Fruit fly (Drosophila melanogaster) whole organism, embryonic: ENCODE data around the gene CG32639.

Source experiments
- Asciz ChIP-seq: fragments of 200-800 bp; sonication (Bioruptor generic); optimal IDR thresholded peaks from 2 replicates; lab custom pipeline; 2017; ENCODE audit warnings: missing biosample characterization, mild to moderate bottlenecking, missing genetic modification characterization, missing genetic modification reagents
- CG10565 ChIP-seq: fragments of 200-800 bp; sonication (Bioruptor generic); optimal IDR thresholded peaks from 3 replicates; lab custom pipeline; 2016; ENCODE audit warnings: missing biosample characterization, mild to moderate bottlenecking, missing genetic modification characterization
- CG11247 ChIP-seq: fragments of 200-800 bp; sonication (Bioruptor generic); IDR thresholded peaks from 2 replicates; pipeline ENCODE4 v1.3.6; 2022; ENCODE audit warnings: missing biosample characterization, missing genetic modification characterization
- CG1233 ChIP-seq: fragments of 200-800 bp; sonication (Bioruptor generic); optimal IDR thresholded peaks from 4 replicates; lab custom pipeline; 2018; ENCODE audit warnings: missing biosample characterization, mild to moderate bottlenecking, missing genetic modification characterization
- CG12391 ChIP-seq: fragments of 200-800 bp; sonication (Bioruptor generic); optimal IDR thresholded peaks from 3 replicates; lab custom pipeline; 2018; ENCODE audit warnings: missing biosample characterization, mild to moderate bottlenecking, missing genetic modification characterization, moderate library complexity
- CG14860 ChIP-seq: fragments of 200-800 bp; sonication (Bioruptor generic); IDR thresholded peaks from 3 replicates; pipeline ENCODE4 v1.3.6; 2022; ENCODE audit warnings: missing biosample characterization, missing genetic modification characterization; ENCODE audit not compliant: partially characterized antibody
- CG15269 ChIP-seq: fragments of 200-800 bp; sonication (Bioruptor generic); optimal IDR thresholded peaks from 2 replicates; lab custom pipeline; 2018; ENCODE audit warnings: missing biosample characterization, mild to moderate bottlenecking, missing genetic modification characterization, moderate library complexity
- CG15601 ChIP-seq: fragments of 200-800 bp; sonication (Bioruptor generic); optimal IDR thresholded peaks from 3 replicates; lab custom pipeline; 2019; ENCODE audit warnings: missing biosample characterization, mild to moderate bottlenecking, missing genetic modification characterization, moderate library complexity
- CG18011 ChIP-seq: fragments of 200-800 bp; sonication (Bioruptor generic); optimal IDR thresholded peaks from 2 replicates; lab custom pipeline; 2017; ENCODE audit warnings: missing biosample characterization, missing genetic modification characterization, mild to moderate bottlenecking, moderate library complexity, missing genotype
- CG18476 ChIP-seq: fragments of 200-800 bp; sonication (Bioruptor generic); optimal IDR thresholded peaks from 2 replicates; lab custom pipeline; 2016; ENCODE audit warnings: missing biosample characterization, mild to moderate bottlenecking, missing genetic modification characterization
- CG2116 ChIP-seq: fragments of 200-800 bp; sonication (Bioruptor generic); optimal IDR thresholded peaks from 3 replicates; lab custom pipeline; 2018; ENCODE audit warnings: missing biosample characterization, mild to moderate bottlenecking, missing genetic modification characterization
- CG2712 ChIP-seq: fragments of 200-800 bp; optimal IDR thresholded peaks from 3 replicates; lab custom pipeline; 2019; ENCODE audit warnings: missing biosample characterization, mild to moderate bottlenecking, missing genetic modification characterization, moderate library complexity
- CG2889 ChIP-seq: fragments of 200-800 bp; sonication (Bioruptor generic); IDR thresholded peaks from 3 replicates; pipeline ENCODE4 v1.3.6; 2022; ENCODE audit warnings: missing biosample characterization, missing genetic modification characterization
- CG31441 ChIP-seq: fragments of 200-800 bp; sonication (Bioruptor generic); IDR thresholded peaks from 2 replicates; pipeline ENCODE4 v1.3.6; 2022; ENCODE audit warnings: missing biosample characterization, missing genetic modification characterization
- CG32772 ChIP-seq: fragments of 200-800 bp; sonication (Bioruptor generic); IDR thresholded peaks from 2 replicates; pipeline ENCODE4 v1.3.6; 2022; ENCODE audit warnings: missing biosample characterization, missing genetic modification characterization
- CG33557 ChIP-seq: fragments of 200-800 bp; sonication (Bioruptor generic); optimal IDR thresholded peaks from 2 replicates; lab custom pipeline; 2019; ENCODE audit warnings: missing biosample characterization, mild to moderate bottlenecking, missing genetic modification characterization, moderate library complexity
- CG34376 ChIP-seq: fragments of 200-800 bp; sonication (Bioruptor generic); optimal IDR thresholded peaks from 2 replicates; lab custom pipeline; 2018; ENCODE audit warnings: missing biosample characterization, mild to moderate bottlenecking, missing genetic modification characterization
- CG5180 ChIP-seq: fragments of 200-800 bp; sonication (Bioruptor generic); optimal IDR thresholded peaks from 3 replicates; lab custom pipeline; 2017; ENCODE audit warnings: missing biosample characterization, missing genetic modification characterization, mild to moderate bottlenecking, moderate library complexity, missing genetic modification reagents
- CG6683 ChIP-seq: fragments of 200-800 bp; sonication (Bioruptor generic); optimal IDR thresholded peaks from 2 replicates; lab custom pipeline; 2017; ENCODE audit warnings: missing biosample characterization, mild to moderate bottlenecking, missing genetic modification characterization, missing genetic modification reagents
- CG6813 ChIP-seq: fragments of 200-800 bp; sonication (Bioruptor generic); optimal IDR thresholded peaks from 2 replicates; lab custom pipeline; 2017; ENCODE audit warnings: missing biosample characterization, missing genetic modification characterization, mild to moderate bottlenecking, moderate library complexity, missing genetic modification reagents
- CG7928 ChIP-seq: fragments of 200-800 bp; sonication (Bioruptor generic); optimal IDR thresholded peaks from 2 replicates; lab custom pipeline; 2017; ENCODE audit warnings: missing biosample characterization, mild to moderate bottlenecking, missing genetic modification characterization
- CG7987 ChIP-seq: fragments of 200-800 bp; sonication (Bioruptor generic); optimal IDR thresholded peaks from 2 replicates; lab custom pipeline; 2018; ENCODE audit warnings: missing biosample characterization, mild to moderate bottlenecking, missing genetic modification characterization, moderate library complexity
- Camta ChIP-seq: fragments of 200-800 bp; sonication (Bioruptor generic); optimal IDR thresholded peaks from 2 replicates; lab custom pipeline; 2016; ENCODE audit warnings: missing biosample characterization, missing genetic modification characterization
- Dref ChIP-seq: fragments of 200-800 bp; sonication (Bioruptor generic); IDR thresholded peaks from 2 replicates; pipeline ENCODE4 v1.3.6; 2022; ENCODE audit warnings: missing biosample characterization, missing genetic modification characterization
- Meics ChIP-seq: fragments of 200-800 bp; sonication (Bioruptor generic); optimal IDR thresholded peaks from 2 replicates; lab custom pipeline; 2017; ENCODE audit warnings: missing biosample characterization, mild to moderate bottlenecking, missing genetic modification characterization
- NC2α ChIP-seq: fragments of 200-800 bp; sonication (Bioruptor generic); optimal IDR thresholded peaks from 2 replicates; lab custom pipeline; 2016; ENCODE audit warnings: missing biosample characterization, missing genetic modification characterization
- NfI ChIP-seq: fragments of 200-800 bp; sonication (Bioruptor generic); optimal IDR thresholded peaks from 3 replicates; lab custom pipeline; 2018; ENCODE audit warnings: missing biosample characterization, mild to moderate bottlenecking, missing genetic modification characterization, moderate library complexity
- Ptx1 ChIP-seq: fragments of 200-800 bp; sonication (Bioruptor generic); IDR thresholded peaks from 2 replicates; pipeline ENCODE4 v1.3.6; 2022; ENCODE audit warnings: missing biosample characterization, missing genetic modification characterization
- Sin3A ChIP-seq: fragments of >200 bp; optimal IDR thresholded peaks from 2 replicates; lab custom pipeline; 2018
- Six4 ChIP-seq: fragments of 200-800 bp; sonication (Bioruptor generic); optimal IDR thresholded peaks from 2 replicates; lab custom pipeline; 2016; ENCODE audit warnings: missing biosample characterization, missing genetic modification characterization
- Spps ChIP-seq: fragments of 200-800 bp; sonication (Bioruptor generic); optimal IDR thresholded peaks from 2 replicates; lab custom pipeline; 2018; ENCODE audit warnings: missing biosample characterization, mild to moderate bottlenecking, missing genetic modification characterization
- YL-1 ChIP-seq: fragments of 200-800 bp; sonication (Bioruptor generic); optimal IDR thresholded peaks from 3 replicates; lab custom pipeline; 2017; ENCODE audit warnings: missing biosample characterization, mild to moderate bottlenecking, missing genetic modification characterization
- aop ChIP-seq: fragments of 200-800 bp; sonication (Bioruptor generic); IDR thresholded peaks from 2 replicates; pipeline ENCODE4 v1.3.6; 2022; ENCODE audit warnings: missing biosample characterization, missing genetic modification characterization
- chn ChIP-seq: fragments of 200-800 bp; sonication (Bioruptor generic); optimal IDR thresholded peaks from 2 replicates; lab custom pipeline; 2016; ENCODE audit warnings: missing biosample characterization, missing genetic modification characterization
- crc ChIP-seq: fragments of 200-800 bp; sonication (Bioruptor generic); optimal IDR thresholded peaks from 2 replicates; lab custom pipeline; 2016; ENCODE audit warnings: missing biosample characterization, missing genetic modification characterization
- cwo ChIP-seq: fragments of 200-800 bp; sonication (Bioruptor generic); optimal IDR thresholded peaks from 3 replicates; lab custom pipeline; 2017; ENCODE audit warnings: missing biosample characterization, missing genetic modification characterization, mild to moderate bottlenecking, moderate library complexity, missing genetic modification reagents
- dan ChIP-seq: fragments of 200-800 bp; sonication (Bioruptor generic); IDR thresholded peaks from 2 replicates; pipeline ENCODE4 v1.3.6; 2022; ENCODE audit warnings: missing biosample characterization, missing genetic modification characterization
- dmrt99B ChIP-seq: fragments of 200-800 bp; sonication (Bioruptor generic); optimal IDR thresholded peaks from 2 replicates; lab custom pipeline; 2018; ENCODE audit warnings: missing biosample characterization, mild to moderate bottlenecking, missing genetic modification characterization, moderate library complexity
- dysf ChIP-seq: fragments of 200-800 bp; sonication (Bioruptor generic); IDR thresholded peaks from 3 replicates; pipeline ENCODE4 v1.3.6; 2022; ENCODE audit warnings: missing biosample characterization, missing genetic modification characterization
- exex ChIP-seq: fragments of 200-800 bp; sonication (Bioruptor generic); optimal IDR thresholded peaks from 4 replicates; lab custom pipeline; 2018; ENCODE audit warnings: missing biosample characterization, mild to moderate bottlenecking, missing genetic modification characterization, moderate library complexity
- gsb-n ChIP-seq: fragments of 200-800 bp; sonication (Bioruptor generic); optimal IDR thresholded peaks from 3 replicates; lab custom pipeline; 2018; ENCODE audit warnings: missing biosample characterization, mild to moderate bottlenecking, missing genetic modification characterization
- hth ChIP-seq: fragments of >200 bp; optimal IDR thresholded peaks from 2 replicates; lab custom pipeline; 2017; ENCODE audit warnings: inconsistent platforms
- jumu ChIP-seq: fragments of 200-800 bp; sonication (Bioruptor generic); optimal IDR thresholded peaks from 3 replicates; lab custom pipeline; 2016; ENCODE audit warnings: missing biosample characterization, missing genetic modification characterization
- lab ChIP-seq: fragments of 200-800 bp; sonication (Bioruptor generic); optimal IDR thresholded peaks from 3 replicates; lab custom pipeline; 2017; ENCODE audit warnings: missing biosample characterization, missing genetic modification characterization, mild to moderate bottlenecking, moderate library complexity, missing genetic modification reagents
- pnt ChIP-seq: fragments of 200-800 bp; sonication (Bioruptor generic); optimal IDR thresholded peaks from 3 replicates; lab custom pipeline; 2016; ENCODE audit warnings: missing biosample characterization, missing genetic modification characterization
- row ChIP-seq: fragments of 200-800 bp; sonication (Bioruptor generic); IDR thresholded peaks from 3 replicates; pipeline ENCODE4 v1.3.6; 2022; ENCODE audit warnings: missing biosample characterization, missing genetic modification characterization
- sd ChIP-seq: fragments of 200-800 bp; sonication (Bioruptor generic); optimal IDR thresholded peaks from 3 replicates; lab custom pipeline; 2018; ENCODE audit warnings: missing biosample characterization, mild to moderate bottlenecking, missing genetic modification characterization, moderate library complexity
- stc ChIP-seq: fragments of 200-800 bp; sonication (Bioruptor generic); IDR thresholded peaks from 2 replicates; pipeline ENCODE4 v1.3.6; 2022; ENCODE audit warnings: missing biosample characterization, missing genetic modification characterization
- toy ChIP-seq: fragments of 200-800 bp; sonication (Bioruptor generic); IDR thresholded peaks from 2 replicates; pipeline ENCODE4 v1.3.6; 2022; ENCODE audit warnings: missing biosample characterization, missing genetic modification characterization
- vvl ChIP-seq: fragments of 200-800 bp; sonication (Bioruptor generic); IDR thresholded peaks from 2 replicates; pipeline ENCODE4 v1.3.6; 2022; ENCODE audit warnings: missing biosample characterization, missing genetic modification characterization
- z ChIP-seq: fragments of 200-800 bp; sonication (Bioruptor generic); IDR thresholded peaks from 3 replicates; pipeline ENCODE4 v1.3.6; 2022; ENCODE audit warnings: missing biosample characterization, missing genetic modification characterization
- zfh1 ChIP-seq: fragments of 200-800 bp; sonication (Bioruptor generic); IDR thresholded peaks from 3 replicates; pipeline ENCODE4 v1.3.6; 2022; ENCODE audit warnings: missing biosample characterization, missing genetic modification characterization

CG32639 gene

dm6 chrX:13244462-13244861, 8.1 kb upstream of the CG32639 start (continued):
- no peak for TF ChIP-seq CG6813 (GFP tag; lab: Kevin White, UChicago)
- peak; percentile 42; the same call in 1 of the 2 replicates for TF ChIP-seq stc (GFP tag; lab: Robert Waterston, UW)
- no peak for TF ChIP-seq NC2α (GFP tag; lab: Kevin White, UChicago)
- peak; percentile 7; the same call in 1 of the 2 replicates for TF ChIP-seq CG32772 (GFP tag; lab: Robert Waterston, UW)
- TF ChIP-seq CG10565, result no peak
- no peak for TF ChIP-seq gsb-n (tag; lab: Kevin White, UChicago)
- TF ChIP-seq crc (GFP tag; lab: Kevin White, UChicago), result no peak
- no peak for TF ChIP-seq CG2116 (GFP tag; lab: Kevin White, UChicago)
- no peak for TF ChIP-seq CG33557 (GFP tag; lab: Kevin White, UChicago)
- peak; percentile 20 for TF ChIP-seq CG2712 (tag; lab: Kevin White, UChicago)
- no peak for TF ChIP-seq Camta (GFP tag; lab: Kevin White, UChicago)
- peak; percentile 35; the same call in 1 of the 2 replicates for TF ChIP-seq Ptx1
- TF ChIP-seq Asciz (GFP tag; lab: Kevin White, UChicago), result no peak
- TF ChIP-seq Six4, result no peak
- TF ChIP-seq CG6683, result no peak
- TF ChIP-seq dmrt99B (tag; lab: Kevin White, UChicago), result peak; percentile 56
- no peak for TF ChIP-seq lab
- TF ChIP-seq CG7987 (GFP tag; lab: Kevin White, UChicago), result no peak
- TF ChIP-seq Spps (tag; lab: Kevin White, UChicago), result no peak
- no peak for TF ChIP-seq NfI
- TF ChIP-seq vvl (GFP tag; lab: Robert Waterston, UW), result no peak
- TF ChIP-seq CG15601 (tag; lab: Kevin White, UChicago), result no peak
- no peak for TF ChIP-seq jumu (GFP tag; lab: Kevin White, UChicago)
- no peak for TF ChIP-seq z (GFP tag; lab: Robert Waterston, UW)
- TF ChIP-seq chn, result no peak
- TF ChIP-seq CG14860, result no peak
- TF ChIP-seq CG12391 (tag; lab: Kevin White, UChicago), result peak; percentile 15
- peak; percentile 6; the same call in 1 of the 3 replicates for TF ChIP-seq dysf (GFP tag; lab: Robert Waterston, UW)
- TF ChIP-seq zfh1 (GFP tag; lab: Robert Waterston, UW), result peak; percentile 41; the same call in 1 of the 3 replicates
- no peak for TF ChIP-seq CG15269 (tag; lab: Kevin White, UChicago)
- no peak for TF ChIP-seq pnt (GFP tag; lab: Kevin White, UChicago)
- no peak for TF ChIP-seq toy (GFP tag; lab: Robert Waterston, UW)
- no peak for TF ChIP-seq CG5180 (GFP tag; lab: Kevin White, UChicago)
- TF ChIP-seq CG2889 (GFP tag; lab: Robert Waterston, UW), result no peak
- peak; percentile 37; the same call in 1 of the 3 replicates for TF ChIP-seq row (GFP tag; lab: Robert Waterston, UW)
- no peak for TF ChIP-seq YL-1 (GFP tag; lab: Kevin White, UChicago)
- no peak for TF ChIP-seq CG11247 (GFP tag; lab: Robert Waterston, UW)
- no peak for TF ChIP-seq exex (tag; lab: Kevin White, UChicago)
- TF ChIP-seq dan (GFP tag; lab: Robert Waterston, UW), result no peak
- TF ChIP-seq hth (lab: Kevin White, UChicago), result no peak
- no peak for TF ChIP-seq Dref
- no peak for TF ChIP-seq cwo
- no peak for TF ChIP-seq CG31441 (GFP tag; lab: Robert Waterston, UW)
- TF ChIP-seq Meics (GFP tag; lab: Kevin White, UChicago), result no peak
- no peak for TF ChIP-seq CG18476 (GFP tag; lab: Kevin White, UChicago)
- TF ChIP-seq aop, result no peak
- no peak for TF ChIP-seq sd
- TF ChIP-seq CG18011 (GFP tag; lab: Kevin White, UChicago), result no peak
- TF ChIP-seq CG34376 (GFP tag; lab: Kevin White, UChicago), result no peak
- no peak for TF ChIP-seq CG7928 (GFP tag; lab: Kevin White, UChicago)
- no peak for TF ChIP-seq CG1233
- TF ChIP-seq Sin3A (lab: Kevin White, UChicago), result no peak
